Worm (Caenorhabditis elegans) whole organism, L1 larva: Measurements from ENCODE around the gene F27C8.2.

Experiments
- ama-1 ChIP-seq: fragments of 150-350 bp; optimal IDR thresholded peaks from 2 replicates; lab custom pipeline; 2014
- ces-1 ChIP-seq: fragments of 150-350 bp; optimal IDR thresholded peaks from 2 replicates; lab custom pipeline; 2014; ENCODE audit warnings: missing biosample characterization, missing genetic modification reagents, missing genetic modification characterization
- dsc-1 ChIP-seq: sonication (generic microtip); optimal IDR thresholded peaks from 2 replicates; lab custom pipeline; 2016; ENCODE audit warnings: mild to moderate bottlenecking, missing genetic modification characterization, missing compliant biosample characterization
- lsy-2 ChIP-seq, 2 experiments: fragments of 150-350 bp; optimal IDR thresholded peaks; 2 replicates each; lab custom pipeline; 2014; ENCODE audit warnings: missing biosample characterization in 2 of 2, missing genetic modification characterization in 2 of 2
- snpc-4 ChIP-seq: fragments of 150-350 bp; optimal IDR thresholded peaks from 2 replicates; lab custom pipeline; 2014; ENCODE audit warnings: missing biosample characterization, missing genetic modification characterization
- sptf-1 ChIP-seq: fragments of 150-350 bp; optimal IDR thresholded peaks from 2 replicates; lab custom pipeline; 2014; ENCODE audit warnings: missing biosample characterization, missing genetic modification characterization

ce11 chrIV:9592413-9592812 lies 3.7 kb upstream of the F27C8.2 start, which contains the start of gene pei-1:
- TF ChIP-seq lsy-2 (tag; optimal IDR thresholded peaks at IDR 0.05; lab: Kevin White, UChicago) (no peak), dsc-1 (no peak), ces-1 (GFP tag; lab: Kevin White, UChicago) (no peak), snpc-4 (no peak), sptf-1 (no peak), ama-1 (lab: Kevin White, UChicago) (no peak)
